Fruit fly (Drosophila melanogaster): ENCODE data around the gene Cpsf6.
A peak's percentile ranks its signal among the peaks of the same experiment; 100 is the strongest.

The Cpsf6 gene

dm6 chr3L:8315141-8315816 lies at the start of gene Cpsf6 (continued):
- TF ChIP-seq z (GFP tag; IDR thresholded peaks at IDR 0.05) (no peak), CG7372 (GFP tag; IDR thresholded peaks at IDR 0.05) (peak; percentile 68), Meics (GFP tag; optimal IDR thresholded peaks at IDR 0.05) (no peak), Mad (GFP tag; optimal IDR thresholded peaks at IDR 0.05) (peak; percentile 47), CG15479 (GFP tag; optimal IDR thresholded peaks at IDR 0.05) (peak; percentile 13), tin (GFP tag; optimal IDR thresholded peaks at IDR 0.05) (peak; percentile 63), CG3847 (GFP tag; IDR thresholded peaks at IDR 0.05) (peak; percentile 66), CG11398 (GFP tag; optimal IDR thresholded peaks at IDR 0.05) (no peak), ranshi (GFP tag; IDR thresholded peaks at IDR 0.05) (no peak; the same call in 1 of the 2 replicates), CG2120 (GFP tag; optimal IDR thresholded peaks at IDR 0.05) (peak; percentile 70), grau (tag; optimal IDR thresholded peaks at IDR 0.05) (peak; percentile 75), wor (GFP tag; IDR thresholded peaks at IDR 0.05) (no peak), maf-S (GFP tag; optimal IDR thresholded peaks at IDR 0.05) (no peak), CG17361 (GFP tag; IDR thresholded peaks at IDR 0.05) (peak; percentile 64; the same call in 2 of the 3 replicates), croc (GFP tag; conservative IDR thresholded peaks at IDR 0.05) (peak; percentile 34; the same call in 1 of the 3 replicates), corto (GFP tag; optimal IDR thresholded peaks at IDR 0.05) (no peak), chinmo (GFP tag; IDR thresholded peaks at IDR 0.05; ENCODE audit: partially characterized antibody) (peak; percentile 56; the same call in 1 of the 4 replicates), bab2 (GFP tag; optimal IDR thresholded peaks at IDR 0.05) (no peak), CG11504 (tag; optimal IDR thresholded peaks at IDR 0.05) (peak; percentile 71), peb (GFP tag; IDR thresholded peaks at IDR 0.05) (no peak), bcd (GFP tag; optimal IDR thresholded peaks at IDR 0.05) (peak; percentile 38), Rx (GFP tag; IDR thresholded peaks at IDR 0.05) (0 out of 2 replicates have a peak, but pooled peaks have one; percentile 6), CG9215 (GFP tag; IDR thresholded peaks at IDR 0.05) (peak; percentile 44; the same call in 1 of the 2 replicates), hbn (GFP tag; IDR thresholded peaks at IDR 0.05; ENCODE audit: partially characterized antibody) (no peak), CG13287 (GFP tag; IDR thresholded peaks at IDR 0.05; ENCODE audit: partially characterized antibody) (peak; percentile 10; the same call in 1 of the 2 replicates), CG9876 (GFP tag; optimal IDR thresholded peaks at IDR 0.05) (no peak), Ssrp (tag; optimal IDR thresholded peaks at IDR 0.05) (peak; percentile 56), ham (GFP tag; IDR thresholded peaks at IDR 0.05) (no peak), nau (GFP tag; optimal IDR thresholded peaks at IDR 0.05) (no peak), CrebB (tag; optimal IDR thresholded peaks at IDR 0.05) (no peak), zen2 (GFP tag; IDR thresholded peaks at IDR 0.05; ENCODE audit: partially characterized antibody) (no peak), CG12155 (GFP tag; optimal IDR thresholded peaks at IDR 0.05) (peak; percentile 44), CG18764 (GFP tag; optimal IDR thresholded peaks at IDR 0.05) (peak; percentile 37), CG11093 (GFP tag; IDR thresholded peaks at IDR 0.05) (peak; percentile 42; the same call in 1 of the 3 replicates), salm (tag; optimal IDR thresholded peaks at IDR 0.05) (no peak), usp (GFP tag; optimal IDR thresholded peaks at IDR 0.05) (no peak), Hmx (GFP tag; optimal IDR thresholded peaks at IDR 0.05) (peak; percentile 30), CG4424 (GFP tag; optimal IDR thresholded peaks at IDR 0.05) (peak; percentile 60), TFAM (GFP tag; optimal IDR thresholded peaks at IDR 0.05) (no peak), CG4730 (GFP tag; IDR thresholded peaks at IDR 0.05) (peak; percentile 46; the same call in 1 of the 2 replicates), crc (GFP tag; optimal IDR thresholded peaks at IDR 0.05) (no peak), sd (tag; optimal IDR thresholded peaks at IDR 0.05) (no peak), CG6683 (GFP tag; optimal IDR thresholded peaks at IDR 0.05) (no peak), CG4404 (GFP tag; IDR thresholded peaks at IDR 0.05) (0 out of 2 replicates have a peak, but pooled peaks have one; percentile 15), Dfd (GFP tag; optimal IDR thresholded peaks at IDR 0.05) (no peak), pb (GFP tag; optimal IDR thresholded peaks at IDR 0.05) (no peak), hkb (optimal IDR thresholded peaks at IDR 0.05) (no peak), hkb (GFP tag; IDR thresholded peaks at IDR 0.05) (peak; percentile 48), jigr1 (GFP tag; IDR thresholded peaks at IDR 0.05) (no peak), CG10267 (tag; optimal IDR thresholded peaks at IDR 0.05) (peak; percentile 79), br (optimal IDR thresholded peaks at IDR 0.05) (no peak)

All from whole organism, embryonic.